Worm (Caenorhabditis elegans): ENCODE results near the gene C12D8.13.

C12D8.13 gene

DNA sequence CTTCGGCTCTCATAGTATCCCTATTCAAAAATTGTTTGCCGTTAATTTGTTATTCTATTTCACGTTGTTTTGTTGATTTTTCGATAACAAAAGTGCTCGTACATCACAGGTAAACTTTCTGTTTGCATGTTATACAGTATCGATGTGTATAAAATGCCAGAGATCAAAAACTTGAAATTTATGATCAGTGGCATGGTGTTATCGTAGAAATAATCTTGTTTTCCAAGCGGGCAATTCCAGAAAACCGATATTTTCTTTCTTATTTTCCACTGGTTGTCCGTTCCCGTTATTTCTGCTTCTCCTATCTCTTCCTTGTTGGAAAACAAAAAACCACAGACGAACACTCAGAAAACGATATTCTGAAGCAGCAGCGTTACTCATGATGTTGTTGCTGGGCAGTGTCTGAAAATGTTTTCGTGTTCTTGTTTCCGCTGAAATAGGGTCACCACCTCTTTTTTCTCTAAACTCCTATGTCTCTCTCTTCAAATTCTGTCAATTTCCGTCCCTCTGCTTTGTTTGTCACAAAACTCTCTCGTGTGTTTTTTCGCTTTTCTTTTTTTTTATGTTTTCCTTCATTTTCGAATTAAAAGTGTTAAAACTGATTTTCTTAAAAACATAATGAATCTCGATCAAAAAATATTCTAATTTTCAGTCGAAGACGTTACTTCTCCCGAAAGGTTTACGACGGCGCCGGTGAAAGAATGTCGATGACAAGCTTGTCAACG is 27.9 kb upstream of the C12D8.13 start, which contains the start of gene akt-1:
akt-1 (plus strand) TSS at position 651 of the 725 bp plus-strand sequence.
- TF ChIP-seq efl-1 (optimal IDR thresholded peaks at IDR 0.05) (no peak), efl-1 (GFP tag; optimal IDR thresholded peaks at IDR 0.05 in 1 of 2) (peak in 1 of 2 experiments; percentile 49), ama-1 (optimal IDR thresholded peaks at IDR 0.05) (peak; percentile 2), irx-1 (tag; optimal IDR thresholded peaks at IDR 0.05) (no peak), aly-2 (tag; optimal IDR thresholded peaks at IDR 0.05) (no peak)

DNA sequence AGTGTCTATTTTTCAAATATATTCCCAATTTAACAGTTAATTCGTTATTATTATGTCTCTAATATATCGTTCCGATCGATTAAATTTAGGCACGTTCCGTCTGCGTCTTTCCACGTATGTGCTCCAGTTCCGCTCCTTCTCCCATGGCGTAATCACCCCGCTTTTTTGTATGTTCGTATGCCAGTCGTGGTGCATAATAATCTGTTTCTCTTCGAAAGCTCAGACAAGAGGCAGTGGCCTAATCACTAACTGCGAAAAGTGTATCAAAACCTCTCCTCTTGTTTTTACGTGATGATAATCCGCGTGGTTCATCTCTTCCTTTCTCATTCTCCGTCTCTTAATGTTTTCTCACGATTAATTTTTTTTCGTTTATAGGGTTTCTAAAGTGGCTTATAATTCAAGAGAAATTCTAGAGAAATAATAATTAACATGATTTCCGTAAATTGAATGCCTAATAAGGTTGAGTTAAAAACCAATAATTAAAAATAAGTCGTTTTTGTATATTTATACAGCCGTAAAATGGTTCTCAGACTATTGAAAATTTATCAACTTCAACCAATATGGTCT is 27.3 kb upstream of the C12D8.13 start:
- TF ChIP-seq dsc-1 (tag; optimal IDR thresholded peaks at IDR 0.05), result peak; percentile 69
- TF ChIP-seq lir-3 (tag; optimal IDR thresholded peaks at IDR 0.05; ENCODE audit: poor library complexity), result no peak
- no peak for TF ChIP-seq ztf-11 (tag; optimal IDR thresholded peaks at IDR 0.05)
- no peak for TF ChIP-seq vab-15 (tag; optimal IDR thresholded peaks at IDR 0.05)
- TF ChIP-seq ceh-8 (GFP tag; optimal IDR thresholded peaks at IDR 0.05), result peak; percentile 58
- peak; percentile 58 for TF ChIP-seq lin-14 (GFP tag; optimal IDR thresholded peaks at IDR 0.05)
- peak; percentile 17 for TF ChIP-seq pax-3 (tag; optimal IDR thresholded peaks at IDR 0.05)
- TF ChIP-seq fkh-8 (tag; optimal IDR thresholded peaks at IDR 0.05), result peak; percentile 46
- TF ChIP-seq elt-2 (tag; optimal IDR thresholded peaks at IDR 0.05), result no peak
- peak; percentile 18 for TF ChIP-seq nhr-71 (tag; optimal IDR thresholded peaks at IDR 0.05)
- no peak for TF ChIP-seq ceh-63 (GFP tag; optimal IDR thresholded peaks at IDR 0.05)
- TF ChIP-seq nhr-47 (tag; optimal IDR thresholded peaks at IDR 0.05), result peak; percentile 31

DNA sequence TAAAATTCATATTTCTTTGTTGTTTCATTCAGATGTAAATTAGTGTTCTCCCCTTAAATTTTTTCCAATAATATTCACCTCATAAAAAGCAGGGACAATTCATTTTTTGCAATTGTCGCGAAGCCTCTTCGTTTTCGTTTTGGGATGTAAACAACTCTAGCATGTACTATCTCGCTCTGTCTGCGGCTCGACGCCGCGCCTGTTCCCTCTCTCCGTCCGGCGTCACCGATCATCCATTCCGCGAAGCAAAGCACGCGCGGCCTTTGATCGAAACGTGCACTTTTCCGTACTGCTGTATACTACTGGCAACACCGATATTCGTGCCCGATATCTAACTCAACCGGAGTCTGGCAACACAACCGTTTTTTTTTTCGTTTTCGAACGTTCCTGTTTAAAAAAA is 26.5 kb upstream of the C12D8.13 start:
- TF ChIP-seq dsc-1 (tag; optimal IDR thresholded peaks at IDR 0.05) (no peak), zip-4 (GFP tag; optimal IDR thresholded peaks at IDR 0.05) (no peak), hpl-2 (GFP tag; optimal IDR thresholded peaks at IDR 0.05) (no peak), ceh-90 (tag; optimal IDR thresholded peaks at IDR 0.05) (no peak), lin-13 (GFP tag; optimal IDR thresholded peaks at IDR 0.05) (no peak), zag-1 (tag; optimal IDR thresholded peaks at IDR 0.05) (no peak), nhr-76 (tag; optimal IDR thresholded peaks at IDR 0.05) (no peak), mef-2 (tag; optimal IDR thresholded peaks at IDR 0.05) (no peak), unc-62 (GFP tag; optimal IDR thresholded peaks at IDR 0.05) (no peak), nhr-84 (tag; optimal IDR thresholded peaks at IDR 0.05) (no peak), lin-14 (GFP tag; optimal IDR thresholded peaks at IDR 0.05) (peak; percentile 22), fkh-10 (GFP tag; optimal IDR thresholded peaks at IDR 0.05) (no peak), F16B12.6 (tag; optimal IDR thresholded peaks at IDR 0.05) (no peak), nhr-19 (GFP tag; conservative IDR thresholded peaks at IDR 0.05) (peak; percentile 38), blmp-1 (tag; optimal IDR thresholded peaks at IDR 0.05) (peak; percentile 8), nhr-12 (tag; optimal IDR thresholded peaks at IDR 0.05) (no peak), mdl-1 (tag; optimal IDR thresholded peaks at IDR 0.05) (peak in 1 of 2 experiments; percentile 17), hlh-17 (GFP tag; optimal IDR thresholded peaks at IDR 0.05; ENCODE audit: borderline replicate concordance) (no peak), ztf-4 (tag; optimal IDR thresholded peaks at IDR 0.05) (no peak), sup-37 (GFP tag; optimal IDR thresholded peaks at IDR 0.05) (no peak), sox-4 (tag; optimal IDR thresholded peaks at IDR 0.05) (no peak), lin-15B (tag; optimal IDR thresholded peaks at IDR 0.05) (no peak), rnt-1 (tag; optimal IDR thresholded peaks at IDR 0.05) (peak; percentile 37), sptf-1 (tag; optimal IDR thresholded peaks at IDR 0.05) (no peak), fkh-4 (tag; optimal IDR thresholded peaks at IDR 0.05; ENCODE audit: borderline replicate concordance) (no peak), ets-5 (GFP tag; IDR thresholded peaks at IDR 0.05) (no peak), nhr-20 (tag; optimal IDR thresholded peaks at IDR 0.05) (no peak), snu-23 (GFP tag; optimal IDR thresholded peaks at IDR 0.05) (no peak), lin-39 (tag; optimal IDR thresholded peaks at IDR 0.05) (no peak), lsy-2 (tag; optimal IDR thresholded peaks at IDR 0.05) (no peak)
